Worm (Caenorhabditis elegans) whole organism, L4 larva: ENCODE measurements around the gene F35F11.2.
A peak's percentile ranks its signal among the peaks of the same experiment; 100 is the strongest.

Source experiments
- D1046.2 ChIP-seq: fragments of 200-800 bp; sonication (Bioruptor generic); IDR thresholded peaks from 2 replicates; pipeline ENCODE4 v1.3.6; 2022; ENCODE audit warnings: missing genetic modification characterization, missing compliant biosample characterization
- F10B5.3 ChIP-seq: sonication (generic microtip); optimal IDR thresholded peaks from 2 replicates; lab custom pipeline; 2016; ENCODE audit warnings: mild to moderate bottlenecking, missing genetic modification characterization, missing compliant biosample characterization
- F44E2.7 ChIP-seq: fragments of 200-800 bp; sonication (Bioruptor generic); IDR thresholded peaks from 2 replicates; pipeline ENCODE4 v2.1.2; 2022; ENCODE audit warnings: missing genetic modification characterization, missing compliant biosample characterization
- R02D3.7 ChIP-seq: fragments of 150-350 bp; sonication (generic microtip); optimal IDR thresholded peaks from 3 replicates; lab custom pipeline; 2014; ENCODE audit warnings: missing biosample characterization, missing genetic modification characterization
- T26A8.4 ChIP-seq: fragments of 200-800 bp; sonication (Bioruptor generic); IDR thresholded peaks from 2 replicates; pipeline ENCODE4 v1.3.6; 2022; ENCODE audit warnings: missing genetic modification characterization, missing compliant biosample characterization
- Y105C5A.15 ChIP-seq: fragments of 200-800 bp; sonication (Bioruptor generic); IDR thresholded peaks from 2 replicates; pipeline ENCODE4 v1.3.6; 2022; ENCODE audit warnings: missing genetic modification characterization, missing compliant biosample characterization
- Y75B8A.6 ChIP-seq: fragments of 200-800 bp; sonication (Bioruptor generic); IDR thresholded peaks from 2 replicates; pipeline ENCODE4 v1.3.6; 2022; ENCODE audit warnings: missing genetic modification reagents, missing genetic modification characterization, missing compliant biosample characterization
- ZK337.2 ChIP-seq: fragments of 200-800 bp; sonication (Bioruptor generic); IDR thresholded peaks from 2 replicates; pipeline ENCODE4 v1.3.6; 2022; ENCODE audit warnings: missing genetic modification reagents, missing genetic modification characterization, missing compliant biosample characterization
- ama-1 ChIP-seq: fragments of 150-350 bp; optimal IDR thresholded peaks from 2 replicates; lab custom pipeline; 2014; ENCODE audit warnings: inconsistent platforms, mixed read lengths
- ceh-62 ChIP-seq: sonication (generic microtip); optimal IDR thresholded peaks from 2 replicates; lab custom pipeline; 2017; ENCODE audit warnings: missing biosample characterization, missing genetic modification characterization
- daf-19 ChIP-seq: fragments of 200-800 bp; sonication (Bioruptor generic); conservative IDR thresholded peaks from 2 replicates; pipeline ENCODE4 v1.3.6; 2022; ENCODE audit warnings: missing genetic modification characterization, missing compliant biosample characterization
- daf-8 ChIP-seq: fragments of 200-800 bp; sonication (Bioruptor generic); IDR thresholded peaks from 2 replicates; pipeline ENCODE4 v1.3.6; 2022; ENCODE audit warnings: missing genetic modification characterization, missing compliant biosample characterization
- dmd-6 ChIP-seq: fragments of 200-800 bp; sonication (Bioruptor generic); IDR thresholded peaks from 2 replicates; pipeline ENCODE4 v1.3.6; 2022; ENCODE audit warnings: missing genetic modification reagents, missing genetic modification characterization, missing compliant biosample characterization
- duxl-1 ChIP-seq: sonication (generic microtip); optimal IDR thresholded peaks from 2 replicates; lab custom pipeline; 2016; ENCODE audit warnings: mild to moderate bottlenecking, missing genetic modification characterization, moderate library complexity, missing compliant biosample characterization; ENCODE audit not compliant: poor library complexity
- egl-43 ChIP-seq: fragments of 200-800 bp; sonication (Bioruptor generic); IDR thresholded peaks from 2 replicates; pipeline ENCODE4 v1.3.6; 2022; ENCODE audit warnings: missing genetic modification reagents, missing genetic modification characterization, missing compliant biosample characterization
- fkh-10 ChIP-seq: fragments of 150-350 bp; optimal IDR thresholded peaks from 2 replicates; lab custom pipeline; 2014; ENCODE audit warnings: missing biosample characterization, missing genetic modification reagents, missing genetic modification characterization
- hif-1 ChIP-seq, 2 experiments: sonication (generic microtip); optimal IDR thresholded peaks; 2 replicates each; lab custom pipeline; 2016 to 2017; ENCODE audit warnings: missing compliant biosample characterization in 2 of 2, missing genetic modification characterization in 2 of 2, missing genetic modification reagents in 2 of 2, missing genotype in 2 of 2, mild to moderate bottlenecking in 1 of 2
- hlh-30 ChIP-seq: sonication (generic microtip); optimal IDR thresholded peaks from 2 replicates; lab custom pipeline; 2017; ENCODE audit warnings: antibody characterized with exemption, mild to moderate bottlenecking, missing genetic modification characterization, missing compliant biosample characterization; ENCODE audit not compliant: insufficient read depth
- lim-7 ChIP-seq: fragments of 200-800 bp; sonication (Bioruptor generic); IDR thresholded peaks from 2 replicates; pipeline ENCODE4 v1.3.6; 2022; ENCODE audit warnings: missing genetic modification characterization, missing compliant biosample characterization
- lir-3 ChIP-seq: sonication (generic microtip); optimal IDR thresholded peaks from 2 replicates; lab custom pipeline; 2016; ENCODE audit warnings: mild to moderate bottlenecking, missing genetic modification characterization, missing compliant biosample characterization
- lsy-2 ChIP-seq, 2 experiments: fragments of 150-350 bp in 1 of 2; sonication (generic microtip) in 1 of 2; optimal IDR thresholded peaks; 2 replicates each; lab custom pipeline; 2014 to 2017; ENCODE audit warnings: missing biosample characterization in 2 of 2, missing genetic modification characterization in 2 of 2
- madf-5 ChIP-seq, 2 experiments: fragments of 200-800 bp; sonication (Bioruptor generic); IDR thresholded peaks; 2 replicates each; pipeline ENCODE4 v1.3.6; 2022; ENCODE audit warnings: missing compliant biosample characterization in 2 of 2, missing genetic modification characterization in 2 of 2
- madf-9 ChIP-seq: fragments of 200-800 bp; sonication (Bioruptor generic); conservative IDR thresholded peaks from 2 replicates; pipeline ENCODE4 v1.3.6; 2022; ENCODE audit warnings: missing genetic modification reagents, missing genetic modification characterization, missing compliant biosample characterization
- mdl-1 ChIP-seq, 2 experiments: fragments of 150-350 bp in 1 of 2; sonication (generic microtip) in 1 of 2; optimal IDR thresholded peaks; 2 replicates each; lab custom pipeline; 2014 to 2017; ENCODE audit warnings: missing biosample characterization in 2 of 2, missing genetic modification characterization in 2 of 2
- mdt-29 ChIP-seq: fragments of 200-800 bp; sonication (Bioruptor generic); IDR thresholded peaks from 2 replicates; pipeline ENCODE4 v1.3.6; 2022; ENCODE audit warnings: missing genetic modification reagents, missing genetic modification characterization, missing compliant biosample characterization
- mep-1 ChIP-seq: fragments of 150-350 bp; sonication (generic microtip); optimal IDR thresholded peaks from 3 replicates; lab custom pipeline; 2014; ENCODE audit warnings: missing biosample characterization, missing genetic modification characterization
- mxl-2 ChIP-seq: fragments of 200-800 bp; sonication (Bioruptor generic); conservative IDR thresholded peaks from 2 replicates; pipeline ENCODE4 v1.3.6; 2022; ENCODE audit warnings: missing genetic modification reagents, missing genetic modification characterization, missing compliant biosample characterization
- mxl-3 ChIP-seq: fragments of 200-800 bp; sonication (Bioruptor generic); optimal IDR thresholded peaks from 2 replicates; lab custom pipeline; 2018; ENCODE audit warnings: mild to moderate bottlenecking, missing genetic modification characterization, missing compliant biosample characterization
- nhr-237 ChIP-seq: sonication (generic microtip); optimal IDR thresholded peaks from 2 replicates; lab custom pipeline; 2017; ENCODE audit warnings: missing biosample characterization, missing genetic modification characterization
- nhr-25 ChIP-seq: sonication (generic microtip); optimal IDR thresholded peaks from 2 replicates; lab custom pipeline; 2017; ENCODE audit warnings: missing genetic modification characterization, mild to moderate bottlenecking, missing compliant biosample characterization, antibody characterized with exemption, moderate library complexity, borderline replicate concordance; ENCODE audit not compliant: insufficient read depth
- nhr-28 ChIP-seq: fragments of 150-350 bp; optimal IDR thresholded peaks from 2 replicates; lab custom pipeline; 2014; ENCODE audit warnings: missing biosample characterization, missing genetic modification characterization
- nhr-41 ChIP-seq: fragments of 200-800 bp; sonication (Bioruptor generic); IDR thresholded peaks from 2 replicates; pipeline ENCODE4 v1.3.6; 2022; ENCODE audit warnings: missing genetic modification reagents, missing genetic modification characterization, missing compliant biosample characterization
- nhr-48 ChIP-seq: sonication (generic microtip); optimal IDR thresholded peaks from 2 replicates; lab custom pipeline; 2016; ENCODE audit warnings: mild to moderate bottlenecking, missing genetic modification characterization, missing compliant biosample characterization
- nhr-76 ChIP-seq: fragments of 150-350 bp; optimal IDR thresholded peaks from 2 replicates; lab custom pipeline; 2014; ENCODE audit warnings: missing biosample characterization, missing genetic modification characterization
- nhr-77 ChIP-seq: fragments of 150-350 bp; optimal IDR thresholded peaks from 2 replicates; lab custom pipeline; 2014; ENCODE audit warnings: missing biosample characterization, missing genetic modification characterization
- pha-4 ChIP-seq, 2 experiments: fragments of 150-350 bp in 1 of 2; fragments of 200-800 bp in 1 of 2; sonication (Bioruptor generic) in 1 of 2; IDR thresholded peaks in 1 of 2; optimal IDR thresholded peaks in 1 of 2; 2 replicates each; pipeline versions ENCODE4 v1.3.6 to Lab custom; 2014 to 2022; ENCODE audit warnings: missing genetic modification characterization in 2 of 2, missing genetic modification reagents in 2 of 2, missing biosample characterization in 1 of 2, missing compliant biosample characterization in 1 of 2
- php-3 ChIP-seq: fragments of 200-800 bp; sonication (Bioruptor generic); IDR thresholded peaks from 2 replicates; pipeline ENCODE4 v1.3.6; 2022; ENCODE audit warnings: missing genetic modification reagents, missing genetic modification characterization, missing compliant biosample characterization
- sdz-12 ChIP-seq: fragments of 200-800 bp; sonication (Bioruptor generic); optimal IDR thresholded peaks from 2 replicates; lab custom pipeline; 2018; ENCODE audit warnings: mild to moderate bottlenecking, missing genetic modification characterization, missing compliant biosample characterization
- snpc-1.2 ChIP-seq: fragments of 200-800 bp; sonication (Bioruptor generic); IDR thresholded peaks from 2 replicates; pipeline ENCODE4 v1.3.6; 2022; ENCODE audit warnings: missing genetic modification reagents, missing genetic modification characterization, missing compliant biosample characterization
- spr-1 ChIP-seq: sonication (generic microtip); optimal IDR thresholded peaks from 2 replicates; lab custom pipeline; 2016; ENCODE audit warnings: mild to moderate bottlenecking, missing genetic modification characterization, missing compliant biosample characterization
- spr-3 ChIP-seq: fragments of 200-800 bp; sonication (Bioruptor generic); optimal IDR thresholded peaks from 2 replicates; lab custom pipeline; 2018; ENCODE audit warnings: mild to moderate bottlenecking, missing genetic modification characterization, missing compliant biosample characterization
- tra-1 ChIP-seq: fragments of 200-800 bp; sonication (Bioruptor generic); IDR thresholded peaks from 2 replicates; pipeline ENCODE4 v1.3.6; 2022; ENCODE audit warnings: missing genetic modification reagents, missing genetic modification characterization, missing compliant biosample characterization
- unc-130 ChIP-seq: sonication (generic microtip); optimal IDR thresholded peaks from 2 replicates; lab custom pipeline; 2016; ENCODE audit warnings: missing genetic modification reagents, missing genetic modification characterization, missing compliant biosample characterization
- unc-39 ChIP-seq: sonication (generic microtip); optimal IDR thresholded peaks from 2 replicates; lab custom pipeline; 2017; ENCODE audit warnings: missing biosample characterization, missing genetic modification characterization
- unc-62 ChIP-seq, 3 experiments: fragments of 150-350 bp in 1 of 3; sonication (generic microtip); optimal IDR thresholded peaks in 2 of 3; peaks in 1 of 3; 1 replicate in 1 of 3; 2 replicates in 2 of 3; lab custom pipeline; 2014 to 2017; ENCODE audit warnings: missing biosample characterization in 3 of 3, missing genetic modification characterization in 3 of 3, missing genetic modification reagents in 3 of 3, missing genotype in 1 of 3
- zip-2 ChIP-seq: fragments of 150-350 bp; optimal IDR thresholded peaks from 2 replicates; lab custom pipeline; 2014; ENCODE audit warnings: missing biosample characterization, missing genetic modification characterization
- ztf-11 ChIP-seq: fragments of 150-350 bp; optimal IDR thresholded peaks from 2 replicates; lab custom pipeline; 2014; ENCODE audit warnings: missing biosample characterization, missing genetic modification characterization
- ztf-7 ChIP-seq: fragments of 150-350 bp; optimal IDR thresholded peaks from 2 replicates; lab custom pipeline; 2014; ENCODE audit warnings: missing biosample characterization, missing genetic modification characterization

F35F11.2 gene

DNA sequence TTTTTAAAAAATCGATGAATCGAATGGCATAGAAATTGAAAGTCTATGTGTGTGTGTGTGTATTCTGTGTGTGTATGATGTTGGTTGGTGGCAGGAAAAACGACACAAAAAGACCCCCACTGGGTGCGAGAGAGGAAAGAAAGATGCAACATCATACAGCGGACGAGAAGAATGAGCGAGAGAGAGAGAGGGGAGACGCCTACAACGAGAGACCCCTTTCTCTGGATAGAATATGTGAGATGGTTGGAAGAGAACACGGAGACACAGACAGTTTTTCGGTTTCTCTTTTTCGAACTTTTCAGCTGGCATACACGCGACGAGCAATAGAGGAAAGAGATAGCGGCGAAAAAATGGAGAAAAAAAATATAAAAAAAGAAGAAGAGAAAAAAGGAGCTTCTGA is 20.2 kb upstream of the F35F11.2 start (continued):
- TF ChIP-seq ama-1 (lab: Kevin White, UChicago) = peak; percentile 9
- no peak for TF ChIP-seq T26A8.4 (GFP tag; lab: Robert Waterston, UW)
- TF ChIP-seq mep-1 (tag; lab: Kevin White, UChicago) = peak; percentile 86
- TF ChIP-seq lir-3 (tag; lab: Kevin White, UChicago) = no peak
- no peak for TF ChIP-seq nhr-25 (tag; lab: Kevin White, UChicago)
- no peak for TF ChIP-seq nhr-237 (tag; lab: Kevin White, UChicago)
- no peak for TF ChIP-seq F10B5.3 (tag; lab: Kevin White, UChicago)
- TF ChIP-seq unc-39 (tag; lab: Kevin White, UChicago) = no peak
- TF ChIP-seq mxl-3 (GFP tag; lab: Kevin White, UChicago) = peak; percentile 65
- no peak for TF ChIP-seq madf-5 (GFP tag; IDR thresholded peaks at IDR 0.05; lab: Robert Waterston, UW)
- TF ChIP-seq mxl-2 (GFP tag; lab: Robert Waterston, UW) = no peak
- TF ChIP-seq mdt-29 (GFP tag; lab: Robert Waterston, UW) = no peak
- TF ChIP-seq lim-7 (GFP tag; lab: Robert Waterston, UW) = no peak
- TF ChIP-seq ZK337.2 (GFP tag; lab: Robert Waterston, UW) = no peak
- TF ChIP-seq lsy-2 (tag; optimal IDR thresholded peaks at IDR 0.05; lab: Kevin White, UChicago) = peak; percentile 66 to 79
- TF ChIP-seq tra-1 (GFP tag; lab: Robert Waterston, UW) = peak; percentile 46
- peak in 1 of 2 experiments; percentile 81 for TF ChIP-seq hif-1 (tag; optimal IDR thresholded peaks at IDR 0.05; lab: Kevin White, UChicago)
- peak; percentile 46 to 94 for TF ChIP-seq mdl-1 (tag; optimal IDR thresholded peaks at IDR 0.05; lab: Kevin White, UChicago)
- TF ChIP-seq spr-3 (GFP tag; lab: Kevin White, UChicago) = no peak
- TF ChIP-seq php-3 = no peak
- TF ChIP-seq daf-8 (GFP tag; lab: Robert Waterston, UW) = no peak
- no peak for TF ChIP-seq pha-4 (GFP tag; IDR thresholded peaks at IDR 0.05; lab: Robert Waterston, UW)
- peak; percentile 77 for TF ChIP-seq pha-4 (tag; optimal IDR thresholded peaks at IDR 0.05; lab: Kevin White, UChicago)
- TF ChIP-seq hlh-30 = no peak
- no peak for TF ChIP-seq nhr-41
- TF ChIP-seq nhr-77 (tag; lab: Kevin White, UChicago) = peak; percentile 67
- no peak for TF ChIP-seq F44E2.7 (GFP tag; lab: Robert Waterston, UW)
- TF ChIP-seq Y75B8A.6 (GFP tag; lab: Robert Waterston, UW) = no peak
- no peak for TF ChIP-seq D1046.2 (GFP tag; lab: Robert Waterston, UW)
- peak; percentile 44 for TF ChIP-seq nhr-48 (tag; lab: Kevin White, UChicago)
- TF ChIP-seq nhr-28 = peak; percentile 71
- no peak for TF ChIP-seq sdz-12 (GFP tag; lab: Kevin White, UChicago)
- TF ChIP-seq spr-1 (tag; lab: Kevin White, UChicago) = peak; percentile 41
- TF ChIP-seq zip-2 (tag; lab: Kevin White, UChicago) = no peak
- TF ChIP-seq ztf-7 = no peak
- no peak for TF ChIP-seq daf-19 (GFP tag; lab: Robert Waterston, UW)
- TF ChIP-seq ceh-62 (tag; lab: Kevin White, UChicago) = no peak
- no peak for TF ChIP-seq unc-130 (GFP tag; lab: Kevin White, UChicago)

DNA sequence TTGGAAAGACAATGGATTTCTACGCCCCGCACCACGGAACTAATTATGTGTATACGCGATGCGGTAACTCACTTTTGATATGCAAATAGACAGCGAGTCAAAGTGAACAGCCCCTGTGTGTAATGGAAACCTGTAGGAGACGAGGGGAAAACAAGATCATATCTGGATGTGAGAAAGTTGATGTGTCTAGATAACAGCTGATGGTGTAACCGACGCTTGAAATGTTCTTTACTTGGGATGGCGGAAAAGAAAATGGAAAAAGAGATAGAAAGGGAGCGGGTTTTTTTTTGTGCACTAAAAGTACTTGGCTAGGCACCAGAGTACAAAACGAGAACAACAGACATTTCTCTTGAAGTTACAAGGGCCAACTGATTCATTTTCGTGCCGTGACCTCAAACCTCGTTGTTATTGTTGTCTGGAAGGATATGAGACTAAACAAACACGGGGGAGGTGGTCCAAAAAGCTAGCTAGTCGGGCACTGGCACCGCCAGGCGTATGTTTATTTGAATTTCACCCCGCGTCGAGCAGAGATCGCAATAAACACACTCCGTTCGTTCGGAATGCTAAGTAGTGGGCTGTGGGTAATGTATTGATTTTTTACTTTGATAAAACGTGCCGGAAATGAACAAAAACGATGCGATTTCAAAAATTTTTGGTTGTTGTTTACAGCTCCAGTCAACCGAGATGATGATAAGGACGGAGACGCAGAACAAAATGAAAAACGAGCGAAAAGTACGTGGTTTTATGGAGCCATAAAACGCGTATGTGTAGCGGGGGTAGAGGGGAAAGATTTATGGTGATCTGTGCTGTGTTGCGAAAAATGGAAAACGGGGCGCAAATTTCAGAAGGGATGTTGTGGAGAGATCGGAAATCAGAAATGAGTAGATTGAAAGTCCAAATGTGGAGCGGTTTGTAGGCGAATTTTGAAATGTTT is 18.0 kb upstream of the F35F11.2 start:
- peak; percentile 44 for TF ChIP-seq dmd-6 (GFP tag; lab: Robert Waterston, UW)
- no peak for TF ChIP-seq ZK337.2 (GFP tag; lab: Robert Waterston, UW)
- no peak for TF ChIP-seq spr-3 (GFP tag; lab: Kevin White, UChicago)
- no peak for TF ChIP-seq zip-2 (tag; lab: Kevin White, UChicago)
- TF ChIP-seq unc-62 (GFP tag; optimal IDR thresholded peaks at IDR 0.05 in 1 of 2; lab: Kevin White, UChicago) = peak in 1 of 2 experiments; percentile 81
- no peak for TF ChIP-seq unc-62 (tag; optimal IDR thresholded peaks at IDR 0.05; lab: Kevin White, UChicago)
- no peak for TF ChIP-seq nhr-76 (tag; lab: Kevin White, UChicago)
- TF ChIP-seq ztf-11 (tag; lab: Kevin White, UChicago) = no peak
- TF ChIP-seq egl-43 = no peak
- peak; percentile 92 for TF ChIP-seq php-3
- TF ChIP-seq Y105C5A.15 (GFP tag; lab: Robert Waterston, UW) = no peak
- TF ChIP-seq R02D3.7 = no peak
- no peak for TF ChIP-seq madf-9 (GFP tag; lab: Robert Waterston, UW)
- peak; percentile 1 to 34 for TF ChIP-seq mdl-1 (tag; optimal IDR thresholded peaks at IDR 0.05; lab: Kevin White, UChicago)
- no peak for TF ChIP-seq fkh-10
- TF ChIP-seq duxl-1 = no peak
- no peak for TF ChIP-seq snpc-1.2 (GFP tag; lab: Robert Waterston, UW)
